Worm (Caenorhabditis elegans) whole organism, L2 larva: ENCODE results near the gene srx-104.

Source experiments
- C34F6.9 ChIP-seq: fragments of 150-350 bp; optimal IDR thresholded peaks from 2 replicates; lab custom pipeline; 2014; ENCODE audit warnings: missing biosample characterization, missing genetic modification characterization
- R02D3.7 ChIP-seq: fragments of 150-350 bp; optimal IDR thresholded peaks from 2 replicates; lab custom pipeline; 2014; ENCODE audit warnings: missing biosample characterization, missing genetic modification characterization
- Y55F3AM.14 ChIP-seq: fragments of 200-800 bp; sonication (Bioruptor generic); optimal IDR thresholded peaks from 2 replicates; lab custom pipeline; 2018; ENCODE audit warnings: mild to moderate bottlenecking, missing genetic modification characterization, missing compliant biosample characterization
- ZK546.5 ChIP-seq: sonication (generic microtip); optimal IDR thresholded peaks from 2 replicates; lab custom pipeline; 2017; ENCODE audit warnings: missing biosample characterization, missing genetic modification characterization
- alr-1 ChIP-seq: fragments of 150-350 bp; optimal IDR thresholded peaks from 2 replicates; lab custom pipeline; 2014; ENCODE audit warnings: missing biosample characterization, missing genetic modification characterization
- aly-2 ChIP-seq: fragments of 150-350 bp; optimal IDR thresholded peaks from 2 replicates; lab custom pipeline; 2014; ENCODE audit warnings: missing biosample characterization, missing genetic modification characterization
- blmp-1 ChIP-seq: sonication (generic microtip); optimal IDR thresholded peaks from 2 replicates; lab custom pipeline; 2017; ENCODE audit warnings: missing genetic modification characterization, mild to moderate bottlenecking, missing compliant biosample characterization, antibody characterized with exemption, moderate library complexity; ENCODE audit not compliant: insufficient read depth
- ceh-16 ChIP-seq: fragments of 150-350 bp; optimal IDR thresholded peaks from 2 replicates; lab custom pipeline; 2014; ENCODE audit warnings: missing biosample characterization, missing genetic modification characterization
- ceh-82 ChIP-seq: fragments of 150-350 bp; optimal IDR thresholded peaks from 2 replicates; lab custom pipeline; 2014; ENCODE audit warnings: missing biosample characterization, missing genetic modification characterization
- crh-2 ChIP-seq: sonication (generic microtip); optimal IDR thresholded peaks from 2 replicates; lab custom pipeline; 2017; ENCODE audit warnings: missing biosample characterization, missing genetic modification characterization
- dmd-4 ChIP-seq: sonication (generic microtip); optimal IDR thresholded peaks from 2 replicates; lab custom pipeline; 2017; ENCODE audit warnings: missing biosample characterization, missing genetic modification characterization
- egl-27 ChIP-seq: sonication (generic microtip); optimal IDR thresholded peaks from 3 replicates; lab custom pipeline; 2017; ENCODE audit warnings: missing biosample characterization, missing genetic modification reagents, missing genetic modification characterization
- elt-1 ChIP-seq: fragments of 150-350 bp; optimal IDR thresholded peaks from 2 replicates; lab custom pipeline; 2014; ENCODE audit warnings: missing biosample characterization, missing genetic modification characterization
- lin-11 ChIP-seq: fragments of 150-350 bp; sonication (generic microtip); optimal IDR thresholded peaks from 2 replicates; lab custom pipeline; 2014; ENCODE audit warnings: missing biosample characterization, missing genetic modification characterization, inconsistent platforms, mixed read lengths
- lin-39 ChIP-seq: fragments of 150-350 bp; optimal IDR thresholded peaks from 2 replicates; lab custom pipeline; 2014; ENCODE audit warnings: missing biosample characterization, missing genetic modification reagents, missing genetic modification characterization
- lsy-2 ChIP-seq, 2 experiments: fragments of 150-350 bp in 1 of 2; sonication (generic microtip) in 1 of 2; optimal IDR thresholded peaks; 2 replicates each; lab custom pipeline; 2014 to 2017; ENCODE audit warnings: missing biosample characterization in 2 of 2, missing genetic modification characterization in 2 of 2
- mbf-1 ChIP-seq: sonication (generic microtip); optimal IDR thresholded peaks from 2 replicates; lab custom pipeline; 2017; ENCODE audit warnings: missing biosample characterization, missing genetic modification characterization
- mdl-1 ChIP-seq, 2 experiments: fragments of 150-350 bp in 1 of 2; sonication (generic microtip) in 1 of 2; optimal IDR thresholded peaks; 2 replicates each; lab custom pipeline; 2017; ENCODE audit warnings: missing biosample characterization in 2 of 2, missing genetic modification characterization in 2 of 2
- nhr-11 ChIP-seq: fragments of 150-350 bp; optimal IDR thresholded peaks from 2 replicates; lab custom pipeline; 2014; ENCODE audit warnings: missing biosample characterization, missing genetic modification characterization
- nhr-12 ChIP-seq: fragments of 150-350 bp; optimal IDR thresholded peaks from 2 replicates; lab custom pipeline; 2014; ENCODE audit warnings: missing biosample characterization, missing genetic modification characterization
- nhr-129 ChIP-seq: fragments of 150-350 bp; optimal IDR thresholded peaks from 2 replicates; lab custom pipeline; 2014; ENCODE audit warnings: missing biosample characterization, missing genetic modification characterization
- nhr-21 ChIP-seq: fragments of 150-350 bp; optimal IDR thresholded peaks from 2 replicates; lab custom pipeline; 2014; ENCODE audit warnings: missing biosample characterization, missing genetic modification characterization
- nhr-23 ChIP-seq: fragments of 150-350 bp; optimal IDR thresholded peaks from 2 replicates; lab custom pipeline; 2014; ENCODE audit warnings: missing biosample characterization, missing genetic modification reagents, missing genetic modification characterization
- nhr-237 ChIP-seq: fragments of 150-350 bp; optimal IDR thresholded peaks from 2 replicates; lab custom pipeline; 2014; ENCODE audit warnings: missing biosample characterization, missing genetic modification characterization
- nhr-25 ChIP-seq: fragments of 150-350 bp; sonication (generic microtip); optimal IDR thresholded peaks from 3 replicates; lab custom pipeline; 2014; ENCODE audit warnings: missing biosample characterization, missing genetic modification characterization
- nhr-6 ChIP-seq: fragments of 150-350 bp; optimal IDR thresholded peaks from 2 replicates; lab custom pipeline; 2014; ENCODE audit warnings: missing biosample characterization, missing genetic modification characterization
- nhr-77 ChIP-seq: fragments of 150-350 bp; optimal IDR thresholded peaks from 2 replicates; lab custom pipeline; 2014; ENCODE audit warnings: missing biosample characterization, missing genetic modification characterization
- peb-1 ChIP-seq: fragments of 150-350 bp; optimal IDR thresholded peaks from 2 replicates; lab custom pipeline; 2014; ENCODE audit warnings: missing biosample characterization, missing genetic modification characterization
- skn-1 ChIP-seq: sonication (generic microtip); optimal IDR thresholded peaks from 2 replicates; lab custom pipeline; 2017; ENCODE audit warnings: missing biosample characterization, missing genetic modification characterization
- sma-3 ChIP-seq: sonication (generic microtip); optimal IDR thresholded peaks from 2 replicates; lab custom pipeline; 2016; ENCODE audit warnings: missing genetic modification reagents, missing genetic modification characterization, missing compliant biosample characterization
- unc-39 ChIP-seq: fragments of 150-350 bp; optimal IDR thresholded peaks from 2 replicates; lab custom pipeline; 2014; ENCODE audit warnings: missing biosample characterization, missing genetic modification characterization
- unc-62 ChIP-seq: fragments of 150-350 bp; optimal IDR thresholded peaks from 2 replicates; lab custom pipeline; 2014; ENCODE audit warnings: missing biosample characterization, missing genetic modification reagents, missing genetic modification characterization
- zag-1 ChIP-seq: fragments of 150-350 bp; optimal IDR thresholded peaks from 2 replicates; lab custom pipeline; 2014; ENCODE audit warnings: missing biosample characterization, missing genetic modification characterization
- ztf-1 ChIP-seq: fragments of 200-800 bp; sonication (Bioruptor generic); conservative IDR thresholded peaks from 2 replicates; pipeline ENCODE4 v1.3.6; 2022; ENCODE audit warnings: missing genetic modification characterization, missing compliant biosample characterization
- ztf-11 ChIP-seq: sonication (generic microtip); optimal IDR thresholded peaks from 2 replicates; lab custom pipeline; 2017; ENCODE audit warnings: missing biosample characterization, missing genetic modification characterization
- ztf-4 ChIP-seq: fragments of 150-350 bp; optimal IDR thresholded peaks from 2 replicates; lab custom pipeline; 2014; ENCODE audit warnings: missing biosample characterization, missing genetic modification characterization

Gene srx-104

ce11 chrII:3731723-3732122 is 32.2 kb upstream of the srx-104 start, which contains the start of the genes sdz-12 and bath-31:
Gene sdz-12 (minus strand): TSS chrII:3731823.
Gene bath-31 (plus strand): TSS chrII:3731973.
- TF ChIP-seq ceh-82 (tag; lab: Kevin White, UChicago) (no peak), ZK546.5 (tag; lab: Kevin White, UChicago) (no peak)

- TF ChIP-seq nhr-11 (tag; lab: Kevin White, UChicago), result no peak
- no peak for TF ChIP-seq ztf-11 (tag; lab: Kevin White, UChicago)
- TF ChIP-seq elt-1 (tag; lab: Kevin White, UChicago), result no peak
- TF ChIP-seq zag-1, result no peak
- no peak for TF ChIP-seq nhr-23
- no peak for TF ChIP-seq egl-27
- TF ChIP-seq dmd-4, result no peak
- no peak for TF ChIP-seq nhr-6 (tag; lab: Kevin White, UChicago)
- no peak for TF ChIP-seq nhr-129 (tag; lab: Kevin White, UChicago)
- no peak for TF ChIP-seq alr-1 (tag; lab: Kevin White, UChicago)
- no peak for TF ChIP-seq lsy-2 (tag; optimal IDR thresholded peaks at IDR 0.05; lab: Kevin White, UChicago)
- TF ChIP-seq ztf-4 (tag; lab: Kevin White, UChicago), result no peak
- no peak for TF ChIP-seq ztf-1 (GFP tag; lab: Robert Waterston, UW)
- TF ChIP-seq unc-39, result no peak
- TF ChIP-seq skn-1, result no peak
- TF ChIP-seq nhr-237, result no peak
Observed at ce11 chrII:3727996-3728395, 28.5 kb upstream of the srx-104 start, which contains the start of gene C46E10.8. Gene C46E10.8 (minus strand): TSS chrII:3728096.

DNA sequence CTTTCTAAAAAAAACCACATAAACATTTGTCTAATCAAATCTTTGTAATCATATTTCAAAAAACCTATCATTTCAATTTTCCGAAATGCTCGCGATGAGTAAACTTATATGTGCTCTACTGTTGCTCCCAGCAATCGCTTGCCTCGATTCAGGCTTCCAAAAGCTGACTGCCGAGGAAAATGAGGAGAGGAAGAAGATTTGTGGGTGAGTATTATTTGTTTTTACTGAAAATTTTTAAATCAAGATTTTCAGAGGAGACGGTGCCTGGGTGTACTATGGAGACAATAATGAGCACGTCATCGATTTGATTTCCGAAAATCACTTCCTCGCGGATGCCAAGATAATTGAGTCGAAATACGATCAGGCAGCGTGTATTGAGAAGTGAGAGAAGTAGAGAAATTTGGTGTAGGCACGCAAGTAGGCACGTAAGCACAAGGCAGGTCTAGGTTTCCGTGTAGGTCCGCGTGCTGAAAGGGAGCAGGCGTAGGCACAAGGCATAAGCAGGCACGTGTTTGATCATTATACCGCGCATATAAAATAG is 24.8 kb upstream of the srx-104 start, which contains the start of gene C46E10.1:
Gene C46E10.1 (plus strand): TSS at position 51 of the 541 bp plus-strand sequence.
- TF ChIP-seq nhr-23, result no peak
- TF ChIP-seq ztf-11 (tag; lab: Kevin White, UChicago), result no peak
- no peak for TF ChIP-seq lin-39 (tag; lab: Kevin White, UChicago)
- TF ChIP-seq zag-1, result no peak
- TF ChIP-seq crh-2, result no peak
- no peak for TF ChIP-seq alr-1 (tag; lab: Kevin White, UChicago)
- TF ChIP-seq nhr-77 (tag; lab: Kevin White, UChicago), result no peak
- no peak for TF ChIP-seq C34F6.9
- no peak for TF ChIP-seq nhr-21 (tag; lab: Kevin White, UChicago)
- no peak for TF ChIP-seq unc-62 (GFP tag; lab: Kevin White, UChicago)

DNA sequence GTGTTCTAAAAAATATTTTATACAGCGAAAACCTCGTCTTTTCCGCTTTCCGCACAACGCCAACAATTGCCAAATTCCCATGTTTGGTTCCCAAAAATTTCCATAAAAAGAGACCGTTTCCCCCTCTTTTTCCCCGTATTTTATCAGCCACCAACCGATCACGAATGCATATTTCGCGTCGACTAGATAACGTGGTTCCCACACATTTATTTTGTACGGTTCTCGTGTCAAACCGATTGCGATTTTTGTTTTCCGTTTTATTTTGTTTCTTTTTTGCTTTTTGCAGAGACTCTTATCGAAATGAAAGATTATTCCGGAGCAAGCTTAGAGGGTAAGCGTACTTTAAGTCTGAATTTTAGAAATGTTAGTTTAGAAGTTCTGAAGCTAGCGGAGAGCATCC is 21.5 kb upstream of the srx-104 start, which contains the start of gene C46E10.3:
Gene C46E10.3 (plus strand): TSS at position 301 of the 400 bp plus-strand sequence.
- TF ChIP-seq R02D3.7 (tag; lab: Kevin White, UChicago) (no peak), nhr-21 (tag; lab: Kevin White, UChicago) (no peak), ztf-4 (tag; lab: Kevin White, UChicago) (no peak), mdl-1 (tag; optimal IDR thresholded peaks at IDR 0.05; lab: Kevin White, UChicago) (no peak), ceh-16 (no peak), lsy-2 (tag; optimal IDR thresholded peaks at IDR 0.05; lab: Kevin White, UChicago) (no peak), nhr-77 (tag; lab: Kevin White, UChicago) (no peak), unc-39 (no peak)

- TF ChIP-seq aly-2 (tag; lab: Kevin White, UChicago) (no peak), ztf-11 (tag; lab: Kevin White, UChicago) (no peak)
Observed at ce11 chrII:3716961-3717360, 17.5 kb upstream of the srx-104 start, which contains the start of gene fbxc-52. Gene fbxc-52 (plus strand): TSS chrII:3717261.

DNA sequence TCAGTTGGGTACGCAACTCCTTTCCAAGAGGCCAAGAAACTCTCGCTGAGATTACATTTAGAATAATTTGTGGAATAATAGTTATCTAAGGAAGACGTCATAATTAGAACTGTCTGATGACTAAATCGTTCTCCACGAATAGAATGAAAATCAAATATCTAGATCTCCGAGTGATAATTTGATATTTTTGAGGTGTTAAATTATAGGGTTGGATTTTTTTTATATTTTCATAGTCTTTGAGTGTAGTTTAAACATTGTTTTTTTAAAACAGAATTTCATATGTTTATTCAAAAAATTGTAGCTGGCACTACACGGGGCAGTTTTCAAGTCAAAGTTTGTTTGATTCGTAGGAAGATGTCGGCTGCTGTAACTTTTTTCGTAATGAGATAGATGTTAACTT is 17.0 kb upstream of the srx-104 start, which contains the start of gene srh-99:
Gene srh-99 (minus strand): TSS at position 101 of the 400 bp plus-strand sequence.
- TF ChIP-seq nhr-25 (tag; lab: Kevin White, UChicago) (no peak), ceh-82 (tag; lab: Kevin White, UChicago) (no peak), nhr-11 (tag; lab: Kevin White, UChicago) (no peak), elt-1 (tag; lab: Kevin White, UChicago) (no peak), nhr-129 (tag; lab: Kevin White, UChicago) (no peak), blmp-1 (tag; lab: Kevin White, UChicago) (no peak), alr-1 (tag; lab: Kevin White, UChicago) (no peak), nhr-21 (tag; lab: Kevin White, UChicago) (no peak), Y55F3AM.14 (GFP tag; lab: Kevin White, UChicago) (no peak), peb-1 (tag; lab: Kevin White, UChicago) (no peak), nhr-12 (tag; lab: Kevin White, UChicago) (no peak), ztf-1 (GFP tag; lab: Robert Waterston, UW) (no peak), sma-3 (GFP tag; lab: Kevin White, UChicago) (no peak), mbf-1 (tag; lab: Kevin White, UChicago) (no peak), lin-11 (tag; lab: Kevin White, UChicago) (no peak), R02D3.7 (tag; lab: Kevin White, UChicago) (no peak), zag-1 (no peak), nhr-77 (tag; lab: Kevin White, UChicago) (no peak)
